Worm (Caenorhabditis elegans): ENCODE data around the gene ctf-4.

The ctf-4 gene

DNA sequence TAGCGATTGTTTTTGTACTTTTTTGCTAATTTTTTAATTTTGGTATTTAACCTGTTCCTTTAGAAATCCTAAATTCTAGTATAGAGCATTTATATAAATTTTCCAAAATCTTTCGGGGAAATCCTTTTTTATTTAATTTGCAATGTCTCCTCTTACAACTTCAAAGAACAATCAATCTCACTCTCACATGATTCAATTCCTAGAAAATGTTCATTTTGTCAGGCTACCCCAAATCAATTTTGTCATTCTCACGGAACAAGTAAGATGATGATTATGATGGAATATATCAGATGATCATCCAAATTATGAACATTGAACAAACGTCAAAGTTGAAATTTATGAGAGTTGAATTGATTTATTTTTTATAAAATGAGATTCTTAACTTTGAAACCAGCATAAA, 28.0 kb downstream of the ctf-4 start (continued):
- TF ChIP-seq nhr-28 (tag; optimal IDR thresholded peaks at IDR 0.05), result peak; percentile 48
- peak; percentile 43 for TF ChIP-seq gei-8 (GFP tag; optimal IDR thresholded peaks at IDR 0.05)

DNA sequence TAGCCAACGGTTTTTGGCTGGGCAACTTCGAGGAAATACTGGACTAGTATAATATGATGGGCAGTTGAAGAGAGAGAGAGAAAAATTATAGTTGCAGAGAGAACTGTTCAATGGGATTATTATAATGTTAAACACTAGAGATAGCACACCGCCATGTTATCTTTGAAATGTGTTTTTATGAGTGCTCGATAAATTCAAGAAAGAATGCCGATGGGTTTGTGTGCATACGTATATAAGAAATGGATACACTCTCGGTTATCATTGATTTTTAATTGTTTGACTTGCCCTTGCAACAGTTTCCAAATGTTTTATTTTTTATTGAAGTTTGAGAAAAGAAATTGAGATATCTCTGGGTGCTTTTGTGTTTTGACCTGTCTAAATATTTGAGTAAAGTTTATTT, 28.7 kb downstream of the ctf-4 start, which contains the start of gene F17C11.12:
F17C11.12 (minus strand) TSS at position 240 of the 400 bp plus-strand sequence.
- TF ChIP-seq mdt-29 (GFP tag; IDR thresholded peaks at IDR 0.05) (no peak), nhr-28 (tag; optimal IDR thresholded peaks at IDR 0.05) (peak; percentile 84), dmd-6 (GFP tag; IDR thresholded peaks at IDR 0.05) (peak; percentile 59), daf-16 (GFP tag; optimal IDR thresholded peaks at IDR 0.05) (no peak), daf-16 (tag; optimal IDR thresholded peaks at IDR 0.05) (peak; percentile 52), nhr-77 (tag; optimal IDR thresholded peaks at IDR 0.05) (peak; percentile 8), pqm-1 (tag; optimal IDR thresholded peaks at IDR 0.05) (peak; percentile 89), php-3 (GFP tag; IDR thresholded peaks at IDR 0.05) (peak; percentile 89), nhr-10 (tag; optimal IDR thresholded peaks at IDR 0.05) (peak; percentile 3), hlh-11 (tag; optimal IDR thresholded peaks at IDR 0.05) (peak; percentile 42), hlh-30 (tag; optimal IDR thresholded peaks at IDR 0.05; ENCODE audit: insufficient read depth) (no peak), dve-1 (tag; optimal IDR thresholded peaks at IDR 0.05; ENCODE audit: insufficient read depth) (peak; percentile 74), saeg-2 (GFP tag; IDR thresholded peaks at IDR 0.05) (no peak)

DNA sequence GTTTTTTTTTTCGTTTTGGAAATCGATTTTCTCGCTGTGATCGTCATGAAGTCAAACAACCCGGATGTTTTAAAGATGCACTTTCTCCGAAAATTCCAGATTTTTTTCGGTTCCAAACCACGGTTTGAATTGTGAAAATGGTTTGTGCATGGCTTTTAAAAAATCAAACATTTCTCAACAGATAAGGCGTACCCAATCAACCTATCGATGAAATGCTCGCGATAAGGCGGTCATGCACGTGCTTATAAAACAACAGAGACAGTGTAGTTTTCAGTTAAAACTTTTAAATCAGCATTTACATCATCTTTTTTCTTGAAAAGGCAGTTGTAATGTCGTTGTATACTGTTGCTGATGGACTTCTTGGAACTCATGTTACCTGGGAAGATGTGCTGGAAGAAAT, 32.9 kb downstream of the ctf-4 start, which contains the start of gene F58B4.5:
F58B4.5 (plus strand) TSS at position 283 of the 400 bp plus-strand sequence.
- TF ChIP-seq hlh-30 (tag; optimal IDR thresholded peaks at IDR 0.05; ENCODE audit: insufficient read depth) (peak; percentile 17), nhr-111 (GFP tag; optimal IDR thresholded peaks at IDR 0.05) (no peak), daf-16 (GFP tag; optimal IDR thresholded peaks at IDR 0.05) (no peak), daf-16 (tag; optimal IDR thresholded peaks at IDR 0.05) (peak; percentile 49), mdl-1 (tag; optimal IDR thresholded peaks at IDR 0.05) (peak in 1 of 2 experiments; percentile 57), mxl-2 (GFP tag; conservative IDR thresholded peaks at IDR 0.05) (no peak), aha-1 (tag) (peak; percentile 61), T20F7.1 (GFP tag; optimal IDR thresholded peaks at IDR 0.05) (peak; percentile 14), dmd-6 (GFP tag; IDR thresholded peaks at IDR 0.05) (peak; percentile 89), ctbp-1 (GFP tag; IDR thresholded peaks at IDR 0.05) (no peak), nhr-48 (tag; optimal IDR thresholded peaks at IDR 0.05) (peak; percentile 7), hlh-11 (tag; optimal IDR thresholded peaks at IDR 0.05) (peak; percentile 73), pqm-1 (tag; optimal IDR thresholded peaks at IDR 0.05) (peak; percentile 89), mxl-3 (GFP tag; optimal IDR thresholded peaks at IDR 0.05) (peak; percentile 32), arid-1 (GFP tag; conservative IDR thresholded peaks at IDR 0.05) (no peak), Y5F2A.4 (GFP tag; optimal IDR thresholded peaks at IDR 0.05) (no peak), nhr-102 (tag; optimal IDR thresholded peaks at IDR 0.05) (peak; percentile 3), nhr-28 (tag; optimal IDR thresholded peaks at IDR 0.05) (peak; percentile 34), Y105C5A.15 (GFP tag; IDR thresholded peaks at IDR 0.05) (no peak), aly-2 (tag; optimal IDR thresholded peaks at IDR 0.05) (no peak)

DNA sequence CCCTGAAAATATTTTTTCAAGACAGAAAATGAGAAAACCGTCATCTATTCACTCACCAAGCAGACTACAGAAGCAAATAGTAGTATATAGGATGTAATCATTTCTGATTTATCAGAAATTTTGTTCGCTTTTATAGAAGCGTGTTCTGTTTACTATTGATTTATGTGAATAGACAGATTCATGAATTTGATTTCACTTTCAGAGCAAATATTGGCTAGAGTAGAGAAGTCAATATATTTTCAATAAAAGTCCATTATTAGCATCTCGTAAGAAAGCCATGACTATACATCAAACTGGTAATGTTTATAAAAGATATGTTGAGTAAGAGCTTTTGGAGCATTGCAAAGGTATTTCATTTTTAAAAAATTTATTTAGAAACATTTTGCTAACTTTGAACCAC, 34.1 kb downstream of the ctf-4 start, which contains the start of gene scvp-1:
scvp-1 (minus strand) TSS at position 101 of the 400 bp plus-strand sequence.
- TF ChIP-seq nhr-28 (tag; optimal IDR thresholded peaks at IDR 0.05) (no peak), aha-1 (tag) (no peak)

- no peak for TF ChIP-seq unc-62 (GFP tag; optimal IDR thresholded peaks at IDR 0.05 in 1 of 2)
- TF ChIP-seq unc-62 (tag; optimal IDR thresholded peaks at IDR 0.05), result no peak
- no peak for TF ChIP-seq daf-16 (GFP tag; optimal IDR thresholded peaks at IDR 0.05)
- TF ChIP-seq daf-16 (tag; optimal IDR thresholded peaks at IDR 0.05), result no peak
- TF ChIP-seq hlh-30 (tag; optimal IDR thresholded peaks at IDR 0.05; ENCODE audit: insufficient read depth), result no peak
- no peak for TF ChIP-seq ztf-11 (tag; optimal IDR thresholded peaks at IDR 0.05)
These were observed 35.8 kb downstream of the ctf-4 start, which contains the start of gene F58B4.3 for ce11 chrV:10929511-10929910. Gene F58B4.3, plus strand, starts transcription at chrV:10929811.

DNA sequence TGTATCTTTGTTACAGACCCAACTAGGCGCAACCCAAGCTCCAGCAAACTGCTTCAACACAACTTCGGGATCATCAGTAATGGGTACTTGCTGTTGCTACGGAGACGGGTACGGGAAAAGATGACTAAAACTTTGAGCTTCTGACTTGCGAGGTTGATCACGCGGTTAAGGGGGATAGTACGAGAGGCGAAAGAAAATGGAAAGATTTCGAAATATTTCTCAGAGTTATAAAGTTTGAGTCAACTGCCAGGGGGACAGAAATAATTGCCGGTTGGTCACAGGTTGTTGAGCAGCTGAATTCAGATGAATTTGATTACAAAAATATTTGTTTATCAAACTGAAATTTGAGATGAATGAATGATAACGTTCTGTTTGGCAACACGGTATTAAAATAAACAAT, 39.7 kb downstream of the ctf-4 start:
- no peak for TF ChIP-seq nhr-28 (tag; optimal IDR thresholded peaks at IDR 0.05)
- TF ChIP-seq zip-11 (GFP tag; IDR thresholded peaks at IDR 0.05), result no peak
- no peak for TF ChIP-seq set-16 (GFP tag; IDR thresholded peaks at IDR 0.05)
- no peak for TF ChIP-seq mdl-1 (tag; optimal IDR thresholded peaks at IDR 0.05)
- TF ChIP-seq nhr-102 (tag; optimal IDR thresholded peaks at IDR 0.05), result no peak
- no peak for TF ChIP-seq Y105C5A.15 (GFP tag; IDR thresholded peaks at IDR 0.05)
- TF ChIP-seq Y48G9A.11 (GFP tag; IDR thresholded peaks at IDR 0.05), result no peak
- TF ChIP-seq mxl-3 (GFP tag; optimal IDR thresholded peaks at IDR 0.05), result no peak
- no peak for TF ChIP-seq egl-43 (GFP tag; IDR thresholded peaks at IDR 0.05)
- no peak for TF ChIP-seq jun-1 (tag; optimal IDR thresholded peaks at IDR 0.05)
- no peak for TF ChIP-seq lin-15B (tag; optimal IDR thresholded peaks at IDR 0.05)
- no peak for TF ChIP-seq snpc-4 (tag; optimal IDR thresholded peaks at IDR 0.05)
- TF ChIP-seq lin-1 (GFP tag; IDR thresholded peaks at IDR 0.05), result no peak
- no peak for TF ChIP-seq unc-39 (tag; optimal IDR thresholded peaks at IDR 0.05)
- no peak for TF ChIP-seq ceh-20 (GFP tag; IDR thresholded peaks at IDR 0.05)
- TF ChIP-seq nhr-77 (tag; optimal IDR thresholded peaks at IDR 0.05), result no peak

Measured in whole organism, L4 larva.